Worm (Caenorhabditis elegans) whole organism, L1 larva: ENCODE results near the gene B0228.8.

Source experiments
- C16A3.4 ChIP-seq: fragments of 150-350 bp; optimal IDR thresholded peaks from 2 replicates; lab custom pipeline; 2014; ENCODE audit warnings: missing biosample characterization, missing genetic modification characterization
- Y116A8C.19 ChIP-seq: sonication (generic microtip); optimal IDR thresholded peaks from 2 replicates; lab custom pipeline; 2016; ENCODE audit warnings: missing compliant biosample characterization, missing genetic modification characterization, borderline replicate concordance
- aha-1 ChIP-seq: fragments of 150-350 bp; optimal IDR thresholded peaks from 2 replicates; lab custom pipeline; 2014; ENCODE audit warnings: missing biosample characterization, missing genetic modification characterization
- alr-1 ChIP-seq: fragments of 200-800 bp; sonication (Bioruptor generic); optimal IDR thresholded peaks from 2 replicates; lab custom pipeline; 2018; ENCODE audit warnings: borderline replicate concordance, mild to moderate bottlenecking, missing genetic modification characterization, missing compliant biosample characterization
- aly-2 ChIP-seq: fragments of 150-350 bp; optimal IDR thresholded peaks from 2 replicates; lab custom pipeline; 2014; ENCODE audit warnings: missing biosample characterization, missing genetic modification characterization
- ama-1 ChIP-seq: fragments of 150-350 bp; optimal IDR thresholded peaks from 2 replicates; lab custom pipeline; 2014
- ceh-63 ChIP-seq: fragments of 200-800 bp; sonication (Bioruptor generic); optimal IDR thresholded peaks from 2 replicates; lab custom pipeline; 2018; ENCODE audit warnings: mild to moderate bottlenecking, missing genetic modification characterization, missing compliant biosample characterization
- ceh-82 ChIP-seq, 3 experiments: fragments of 150-350 bp in 1 of 3; sonication (generic microtip) in 2 of 3; optimal IDR thresholded peaks; 2 replicates each; lab custom pipeline; 2014 to 2017; ENCODE audit warnings: missing biosample characterization in 3 of 3, missing genetic modification characterization in 3 of 3
- dpl-1 ChIP-seq, 3 experiments: fragments of 150-350 bp in 2 of 3; sonication (generic microtip) in 1 of 3; optimal IDR thresholded peaks; 2 replicates each; lab custom pipeline; 2014 to 2017; ENCODE audit warnings: missing biosample characterization in 3 of 3, missing genetic modification characterization in 3 of 3, missing genetic modification reagents in 3 of 3
- dsc-1 ChIP-seq: sonication (generic microtip); optimal IDR thresholded peaks from 2 replicates; lab custom pipeline; 2016; ENCODE audit warnings: mild to moderate bottlenecking, missing genetic modification characterization, missing compliant biosample characterization
- efl-1 ChIP-seq, 4 experiments: fragments of 150-350 bp; optimal IDR thresholded peaks in 3 of 4; peaks in 1 of 4; 1 replicate in 1 of 4; 2 replicates in 3 of 4; lab custom pipeline; 2014; ENCODE audit warnings: missing biosample characterization in 2 of 4, missing genetic modification characterization in 2 of 4, missing genetic modification reagents in 2 of 4
- efl-3 ChIP-seq: fragments of 200-800 bp; sonication (Bioruptor generic); optimal IDR thresholded peaks from 2 replicates; lab custom pipeline; 2018; ENCODE audit warnings: mild to moderate bottlenecking, missing genetic modification characterization, missing compliant biosample characterization
- egl-27 ChIP-seq, 2 experiments: fragments of 150-350 bp in 1 of 2; sonication (generic microtip); optimal IDR thresholded peaks; 3 replicates each; lab custom pipeline; 2017 to 2018; ENCODE audit warnings: missing biosample characterization in 2 of 2, missing genetic modification characterization in 2 of 2, missing genetic modification reagents in 2 of 2
- elt-3 ChIP-seq, 6 experiments: fragments of 150-350 bp in 1 of 6; sonication (generic microtip); optimal IDR thresholded peaks; 2 replicates each; lab custom pipeline; 2017 to 2018; ENCODE audit warnings: missing biosample characterization in 6 of 6, missing genetic modification characterization in 6 of 6, inconsistent platforms in 1 of 6
- fkh-10 ChIP-seq: sonication (generic microtip); optimal IDR thresholded peaks from 2 replicates; lab custom pipeline; 2017; ENCODE audit warnings: missing biosample characterization, missing genetic modification reagents, missing genetic modification characterization
- fkh-4 ChIP-seq: sonication (generic microtip); optimal IDR thresholded peaks from 2 replicates; lab custom pipeline; 2016; ENCODE audit warnings: missing compliant biosample characterization, missing genetic modification characterization, borderline replicate concordance
- fkh-8 ChIP-seq: sonication (generic microtip); optimal IDR thresholded peaks from 2 replicates; lab custom pipeline; 2016; ENCODE audit warnings: mild to moderate bottlenecking, missing genetic modification characterization, missing compliant biosample characterization
- fos-1 ChIP-seq: fragments of 150-350 bp; optimal IDR thresholded peaks from 2 replicates; lab custom pipeline; 2014; ENCODE audit warnings: missing biosample characterization, missing genetic modification characterization
- grh-1 ChIP-seq: fragments of 200-800 bp; sonication (Bioruptor generic); IDR thresholded peaks from 2 replicates; pipeline ENCODE4 v1.3.6; 2022; ENCODE audit warnings: missing genetic modification reagents, missing genetic modification characterization, missing compliant biosample characterization
- hlh-4 ChIP-seq: sonication (generic microtip); optimal IDR thresholded peaks from 2 replicates; lab custom pipeline; 2016; ENCODE audit warnings: mild to moderate bottlenecking, missing genetic modification characterization, missing compliant biosample characterization
- irx-1 ChIP-seq: sonication (generic microtip); optimal IDR thresholded peaks from 2 replicates; lab custom pipeline; 2016; ENCODE audit warnings: missing genetic modification characterization, missing compliant biosample characterization
- isw-1 ChIP-seq: fragments of 200-800 bp; sonication (Bioruptor generic); IDR thresholded peaks from 2 replicates; pipeline ENCODE4 v1.3.6; 2022; ENCODE audit warnings: missing genetic modification characterization, missing compliant biosample characterization
- jun-1 ChIP-seq: fragments of 150-350 bp; optimal IDR thresholded peaks from 2 replicates; lab custom pipeline; 2014; ENCODE audit warnings: missing biosample characterization, missing genetic modification reagents, missing genetic modification characterization
- lin-13 ChIP-seq: fragments of 150-350 bp; optimal IDR thresholded peaks from 2 replicates; lab custom pipeline; 2014; ENCODE audit warnings: missing biosample characterization, missing genetic modification reagents, missing genetic modification characterization
- lin-14 ChIP-seq: fragments of 200-800 bp; sonication (Bioruptor generic); optimal IDR thresholded peaks from 2 replicates; lab custom pipeline; 2018; ENCODE audit warnings: mild to moderate bottlenecking, missing genetic modification characterization, moderate library complexity, missing compliant biosample characterization
- lin-39 ChIP-seq: fragments of 150-350 bp; optimal IDR thresholded peaks from 2 replicates; lab custom pipeline; 2014; ENCODE audit warnings: missing biosample characterization, missing genetic modification reagents, missing genetic modification characterization
- mef-2 ChIP-seq: fragments of 150-350 bp; optimal IDR thresholded peaks from 2 replicates; lab custom pipeline; 2014; ENCODE audit warnings: missing biosample characterization, missing genetic modification characterization
- mep-1 ChIP-seq: fragments of 150-350 bp; optimal IDR thresholded peaks from 2 replicates; lab custom pipeline; 2014; ENCODE audit warnings: missing biosample characterization, missing genetic modification characterization
- nhr-19 ChIP-seq: fragments of 200-800 bp; sonication (Bioruptor generic); conservative IDR thresholded peaks from 2 replicates; pipeline ENCODE4 v1.3.6; 2022; ENCODE audit warnings: missing genetic modification characterization, missing compliant biosample characterization
- nhr-20 ChIP-seq: sonication (generic microtip); optimal IDR thresholded peaks from 2 replicates; lab custom pipeline; 2016; ENCODE audit warnings: mild to moderate bottlenecking, missing genetic modification characterization, missing compliant biosample characterization
- nhr-77 ChIP-seq: fragments of 150-350 bp; optimal IDR thresholded peaks from 2 replicates; lab custom pipeline; 2014; ENCODE audit warnings: missing biosample characterization, missing genetic modification characterization
- nhr-84 ChIP-seq: sonication (generic microtip); optimal IDR thresholded peaks from 2 replicates; lab custom pipeline; 2017; ENCODE audit warnings: missing biosample characterization, missing genetic modification characterization
- nhr-90 ChIP-seq: sonication (generic microtip); optimal IDR thresholded peaks from 2 replicates; lab custom pipeline; 2016; ENCODE audit warnings: mild to moderate bottlenecking, missing genetic modification characterization, missing compliant biosample characterization; ENCODE audit not compliant: poor library complexity
- pag-3 ChIP-seq: sonication (generic microtip); optimal IDR thresholded peaks from 2 replicates; lab custom pipeline; 2017; ENCODE audit warnings: missing genetic modification characterization, mild to moderate bottlenecking, missing compliant biosample characterization, antibody characterized with exemption, borderline replicate concordance; ENCODE audit not compliant: insufficient read depth
- pqm-1 ChIP-seq: sonication (generic microtip); optimal IDR thresholded peaks from 3 replicates; lab custom pipeline; 2017; ENCODE audit warnings: missing biosample characterization, missing genetic modification characterization
- skn-1 ChIP-seq: fragments of 150-350 bp; optimal IDR thresholded peaks from 2 replicates; lab custom pipeline; 2014; ENCODE audit warnings: missing biosample characterization, missing genetic modification characterization
- snpc-4 ChIP-seq: fragments of 150-350 bp; optimal IDR thresholded peaks from 2 replicates; lab custom pipeline; 2014; ENCODE audit warnings: missing biosample characterization, missing genetic modification characterization
- snu-23 ChIP-seq: sonication (generic microtip); optimal IDR thresholded peaks from 2 replicates; lab custom pipeline; 2016; ENCODE audit warnings: missing genetic modification characterization, missing compliant biosample characterization
- sup-37 ChIP-seq: fragments of 200-800 bp; sonication (Bioruptor generic); optimal IDR thresholded peaks from 2 replicates; lab custom pipeline; 2018; ENCODE audit warnings: mild to moderate bottlenecking, missing genetic modification characterization, missing compliant biosample characterization
- swsn-7 ChIP-seq: sonication (generic microtip); optimal IDR thresholded peaks from 2 replicates; lab custom pipeline; 2016; ENCODE audit warnings: missing genetic modification characterization, missing compliant biosample characterization
- tbx-2 ChIP-seq: sonication (generic microtip); optimal IDR thresholded peaks from 2 replicates; lab custom pipeline; 2016; ENCODE audit warnings: missing genetic modification characterization, missing compliant biosample characterization
- tlp-1 ChIP-seq: fragments of 150-350 bp; optimal IDR thresholded peaks from 2 replicates; lab custom pipeline; 2014; ENCODE audit warnings: missing biosample characterization, missing genetic modification characterization
- unc-62 ChIP-seq: fragments of 150-350 bp; optimal IDR thresholded peaks from 2 replicates; lab custom pipeline; 2014; ENCODE audit warnings: missing biosample characterization, missing genetic modification reagents, missing genetic modification characterization
- vab-15 ChIP-seq: sonication (generic microtip); optimal IDR thresholded peaks from 2 replicates; lab custom pipeline; 2017; ENCODE audit warnings: missing genotype, mild to moderate bottlenecking, missing genetic modification characterization, missing compliant biosample characterization
- zag-1 ChIP-seq: fragments of 150-350 bp; optimal IDR thresholded peaks from 2 replicates; lab custom pipeline; 2014; ENCODE audit warnings: missing biosample characterization, missing genetic modification characterization
- zip-4 ChIP-seq: fragments of 200-800 bp; sonication (Bioruptor generic); optimal IDR thresholded peaks from 2 replicates; lab custom pipeline; 2018; ENCODE audit warnings: mild to moderate bottlenecking, missing genetic modification characterization, moderate library complexity, missing compliant biosample characterization
- ztf-11 ChIP-seq, 2 experiments: sonication (generic microtip); optimal IDR thresholded peaks; 2 replicates each; lab custom pipeline; 2016 to 2017; ENCODE audit warnings: missing genetic modification characterization in 2 of 2, missing biosample characterization in 1 of 2, missing compliant biosample characterization in 1 of 2

Gene B0228.8

DNA sequence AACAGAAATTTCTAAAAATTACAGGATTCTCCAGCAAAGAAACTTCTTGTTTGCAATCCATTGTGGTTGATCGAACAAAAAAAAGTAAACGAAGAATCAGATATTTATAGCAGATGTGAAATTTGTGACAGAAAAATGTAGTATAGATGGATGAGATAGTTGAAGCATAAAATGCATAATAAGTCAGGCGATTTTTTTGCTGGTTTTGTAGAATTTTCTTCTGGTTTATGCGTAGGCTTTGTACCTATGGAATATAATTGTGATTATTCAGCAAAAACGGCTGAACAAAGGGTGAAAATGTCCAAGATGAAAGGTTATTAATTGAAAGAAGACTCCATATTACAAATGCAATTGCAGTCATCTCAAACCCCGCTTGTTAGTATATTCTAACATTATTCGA, 4.1 kb upstream of the B0228.8 start, which contains the start of gene srh-39:
srh-39 (minus strand) TSS at position 101 of the 400 bp plus-strand sequence.
- TF ChIP-seq zip-4 (GFP tag; lab: Kevin White, UChicago) (no peak), nhr-20 (tag; lab: Kevin White, UChicago) (no peak)
- TF ChIP-seq, all 84 proteins: peak for 0

DNA sequence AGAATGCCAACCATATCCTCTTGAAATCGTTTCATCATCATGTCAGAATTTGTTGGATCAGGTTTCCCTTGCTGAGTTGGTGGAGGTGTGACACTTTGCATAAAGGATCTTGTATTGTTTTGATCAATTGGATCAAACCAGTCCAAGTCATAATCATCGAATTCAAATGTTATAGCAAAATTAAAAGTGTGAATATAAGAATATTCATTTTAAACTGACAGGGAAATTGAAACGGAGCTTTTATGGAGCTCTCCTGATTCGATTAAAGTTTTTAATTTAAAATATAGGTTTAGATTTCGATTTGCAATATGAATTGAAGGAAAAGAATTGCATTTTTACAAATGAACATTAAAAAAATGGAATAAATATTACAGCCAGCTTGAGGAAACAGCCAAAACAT, 2.2 kb upstream of the B0228.8 start, which contains the start of gene B0228.9:
B0228.9 (minus strand) TSS at position 101 of the 400 bp plus-strand sequence.
- TF ChIP-seq nhr-77 (tag; lab: Kevin White, UChicago) (no peak), fkh-4 (no peak), zag-1 (tag; lab: Kevin White, UChicago) (no peak), nhr-90 (tag; lab: Kevin White, UChicago) (no peak), tbx-2 (tag; lab: Kevin White, UChicago) (no peak), ama-1 (lab: Kevin White, UChicago) (no peak), alr-1 (no peak), skn-1 (tag; lab: Kevin White, UChicago) (no peak), pag-3 (tag; lab: Kevin White, UChicago) (no peak), ztf-11 (tag; optimal IDR thresholded peaks at IDR 0.05; lab: Kevin White, UChicago) (no peak), lin-39 (no peak), snu-23 (GFP tag; lab: Kevin White, UChicago) (no peak), dpl-1 (GFP tag; optimal IDR thresholded peaks at IDR 0.05; lab: Kevin White, UChicago) (no peak)

DNA sequence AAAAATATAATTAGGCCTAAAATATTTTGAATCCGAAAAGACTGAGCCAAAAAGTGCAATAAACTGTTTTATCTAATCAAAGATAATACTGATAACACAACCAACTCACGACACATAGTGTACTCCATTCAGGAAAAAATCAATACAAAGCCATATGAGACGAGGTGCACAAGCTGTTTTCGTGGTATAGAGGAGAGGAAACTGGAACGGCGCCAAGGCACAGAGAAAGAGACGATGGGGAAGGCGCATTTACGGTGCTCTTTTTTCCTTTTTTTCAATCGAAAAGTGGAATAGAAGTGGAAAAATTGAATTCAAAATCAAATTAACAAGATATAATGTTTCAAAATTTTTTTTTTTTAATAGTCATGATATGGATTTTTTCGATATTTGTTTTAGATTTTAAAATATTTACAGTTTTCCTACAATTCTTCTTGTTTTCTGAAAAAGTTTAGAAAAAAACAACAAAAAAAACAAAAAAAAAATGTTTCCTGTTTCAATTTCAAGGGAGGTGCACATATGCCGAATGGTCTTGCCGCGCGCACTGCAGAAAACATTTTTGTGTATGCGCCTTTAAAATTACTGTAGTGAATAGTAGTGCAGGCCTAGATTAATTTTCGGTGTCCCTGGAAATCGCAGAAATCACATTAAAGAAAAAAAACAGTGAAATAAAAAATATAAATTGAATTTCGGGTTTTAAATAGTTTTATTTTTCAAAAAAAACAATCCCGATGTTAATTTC, 2.8 kb downstream of the B0228.8 start, which contains the start of gene B0228.7:
B0228.7 (minus strand) TSS at position 627 of the 739 bp plus-strand sequence.
- no peak for TF ChIP-seq egl-27 (tag; optimal IDR thresholded peaks at IDR 0.05; lab: Kevin White, UChicago)
- TF ChIP-seq jun-1 (tag; lab: Kevin White, UChicago) = no peak
- TF ChIP-seq fkh-10 (GFP tag; lab: Kevin White, UChicago) = no peak
- no peak for TF ChIP-seq pqm-1
- TF ChIP-seq efl-3 (GFP tag; lab: Kevin White, UChicago) = no peak
- TF ChIP-seq mep-1 (tag; lab: Kevin White, UChicago) = no peak
- peak; percentile 37 for TF ChIP-seq lin-14 (GFP tag; lab: Kevin White, UChicago)
- no peak for TF ChIP-seq nhr-20 (tag; lab: Kevin White, UChicago)
- TF ChIP-seq mef-2 (tag; lab: Kevin White, UChicago) = no peak
- TF ChIP-seq fkh-4 = no peak
- no peak for TF ChIP-seq vab-15
- no peak for TF ChIP-seq fos-1 (tag; lab: Kevin White, UChicago)
- TF ChIP-seq ceh-82 (tag; optimal IDR thresholded peaks at IDR 0.05; lab: Kevin White, UChicago) = no peak
- peak; percentile 16 for TF ChIP-seq C16A3.4 (tag; lab: Kevin White, UChicago)
- TF ChIP-seq ceh-63 (GFP tag; lab: Kevin White, UChicago) = no peak
- no peak for TF ChIP-seq aly-2 (tag; lab: Kevin White, UChicago)
- TF ChIP-seq sup-37 (GFP tag; lab: Kevin White, UChicago) = no peak
- peak; percentile 24 for TF ChIP-seq fkh-8 (tag; lab: Kevin White, UChicago)
- TF ChIP-seq aha-1 (tag; lab: Kevin White, UChicago) = no peak
- no peak for TF ChIP-seq elt-3 (tag; optimal IDR thresholded peaks at IDR 0.05; lab: Kevin White, UChicago)
- no peak for TF ChIP-seq tlp-1 (tag; lab: Kevin White, UChicago)
- no peak for TF ChIP-seq swsn-7
- TF ChIP-seq pag-3 (tag; lab: Kevin White, UChicago) = no peak
- TF ChIP-seq hlh-4 (tag; lab: Kevin White, UChicago) = no peak
- TF ChIP-seq nhr-84 = no peak
- no peak for TF ChIP-seq zip-4 (GFP tag; lab: Kevin White, UChicago)
- no peak for TF ChIP-seq lin-13
- TF ChIP-seq nhr-19 (GFP tag; lab: Robert Waterston, UW) = no peak
- TF ChIP-seq grh-1 (GFP tag; lab: Robert Waterston, UW) = no peak
- TF ChIP-seq Y116A8C.19 (tag; lab: Kevin White, UChicago) = no peak
- no peak for TF ChIP-seq snpc-4 (tag; lab: Kevin White, UChicago)
- no peak for TF ChIP-seq isw-1 (GFP tag; lab: Robert Waterston, UW)
- TF ChIP-seq irx-1 = no peak
- no peak for TF ChIP-seq unc-62 (GFP tag; lab: Kevin White, UChicago)
- TF ChIP-seq dsc-1 (tag; lab: Kevin White, UChicago) = no peak
- peak; percentile 50 to 61 for TF ChIP-seq efl-1 (optimal IDR thresholded peaks at IDR 0.05; lab: Kevin White, UChicago)
- peak in 1 of 2 experiments; percentile 93 for TF ChIP-seq efl-1 (GFP tag; optimal IDR thresholded peaks at IDR 0.05 in 1 of 2; lab: Kevin White, UChicago)
